Fruit fly (Drosophila melanogaster): ENCODE data around the gene Sh3beta.

Gene Sh3beta

DNA sequence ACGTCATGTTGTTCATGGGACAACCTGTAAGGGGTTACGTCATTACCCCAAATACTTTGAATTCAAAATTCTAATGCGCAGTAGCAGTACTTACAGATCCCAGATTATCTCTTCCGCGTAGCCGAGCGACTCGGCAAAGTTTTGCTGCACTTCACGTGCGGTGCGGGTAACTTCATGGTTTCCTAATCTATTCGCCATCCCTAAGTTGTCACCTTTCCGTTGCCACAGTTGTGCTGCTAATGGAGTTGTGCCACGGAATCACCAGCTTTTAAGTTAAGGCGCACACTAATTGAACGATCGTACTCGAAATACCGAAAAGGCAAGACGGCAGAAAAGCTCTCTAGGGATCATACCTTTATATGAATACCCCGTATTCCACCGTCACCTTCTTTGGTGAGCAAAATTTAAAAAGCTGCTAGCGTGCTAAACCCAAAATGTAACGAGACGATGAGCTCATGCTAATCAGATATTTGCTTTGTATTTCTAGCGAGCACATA lies 9.2 kb downstream of the Sh3beta start, which contains the start of gene pst (continued):
- TF ChIP-seq HLH4C (GFP tag; IDR thresholded peaks at IDR 0.05; ENCODE audit: partially characterized antibody) (no peak), CG8944 (GFP tag; optimal IDR thresholded peaks at IDR 0.05) (no peak), crp (GFP tag; optimal IDR thresholded peaks at IDR 0.05) (no peak), Asciz (GFP tag; optimal IDR thresholded peaks at IDR 0.05) (peak; percentile 21), CG9817 (tag; optimal IDR thresholded peaks at IDR 0.05) (no peak), CG8388 (GFP tag; optimal IDR thresholded peaks at IDR 0.05) (no peak), sqz (GFP tag; optimal IDR thresholded peaks at IDR 0.05) (no peak), Sox100B (GFP tag; optimal IDR thresholded peaks at IDR 0.05) (no peak), HmgD (GFP tag; optimal IDR thresholded peaks at IDR 0.05) (peak; percentile 60), CG30403 (GFP tag; optimal IDR thresholded peaks at IDR 0.05) (no peak), da (GFP tag; optimal IDR thresholded peaks at IDR 0.05) (no peak), CG8281 (tag; optimal IDR thresholded peaks at IDR 0.05) (no peak), CG13287 (GFP tag; IDR thresholded peaks at IDR 0.05; ENCODE audit: partially characterized antibody) (no peak), CG7271 (tag; optimal IDR thresholded peaks at IDR 0.05) (no peak), CG18011 (GFP tag; optimal IDR thresholded peaks at IDR 0.05) (no peak), Fer1 (GFP tag; optimal IDR thresholded peaks at IDR 0.05) (peak; percentile 24), Scr (GFP tag; IDR thresholded peaks at IDR 0.05; ENCODE audit: partially characterized antibody) (no peak), CG30431 (GFP tag; optimal IDR thresholded peaks at IDR 0.05) (no peak), CG13775 (GFP tag; optimal IDR thresholded peaks at IDR 0.05) (no peak), Antp (GFP tag; optimal IDR thresholded peaks at IDR 0.05) (no peak), esg (GFP tag; conservative IDR thresholded peaks at IDR 0.05) (no peak), gce (GFP tag; IDR thresholded peaks at IDR 0.05) (no peak; the same call in 2 of the 3 replicates), CG8924 (tag; optimal IDR thresholded peaks at IDR 0.05) (no peak), Hmx (GFP tag; optimal IDR thresholded peaks at IDR 0.05) (no peak), Abd-B (GFP tag; optimal IDR thresholded peaks at IDR 0.05) (no peak), croc (GFP tag; conservative IDR thresholded peaks at IDR 0.05) (no peak), h (optimal IDR thresholded peaks at IDR 0.05) (no peak), cas (GFP tag; IDR thresholded peaks at IDR 0.05) (no peak; the same call in 1 of the 2 replicates), CG6654 (GFP tag; optimal IDR thresholded peaks at IDR 0.05) (no peak), Atf6 (GFP tag; IDR thresholded peaks at IDR 0.05) (peak; percentile 66), CG16815 (GFP tag; optimal IDR thresholded peaks at IDR 0.05) (no peak), ewg (GFP tag; optimal IDR thresholded peaks at IDR 0.05) (no peak), scrt (GFP tag; optimal IDR thresholded peaks at IDR 0.05) (no peak), CG9437 (GFP tag; optimal IDR thresholded peaks at IDR 0.05) (no peak), Atf3 (GFP tag; optimal IDR thresholded peaks at IDR 0.05) (peak; percentile 22), CG31388 (GFP tag; optimal IDR thresholded peaks at IDR 0.05) (no peak), CG10462 (GFP tag; optimal IDR thresholded peaks at IDR 0.05) (no peak), CG14965 (GFP tag; optimal IDR thresholded peaks at IDR 0.05; ENCODE audit: borderline replicate concordance) (no peak), chinmo (GFP tag; IDR thresholded peaks at IDR 0.05; ENCODE audit: partially characterized antibody) (peak; percentile 53; the same call in 2 of the 4 replicates), D19B (GFP tag; optimal IDR thresholded peaks at IDR 0.05) (peak; percentile 57), H2.0 (GFP tag; IDR thresholded peaks at IDR 0.05) (0 out of 2 replicates have a peak, but pooled peaks have one; percentile 25), ssp (GFP tag; IDR thresholded peaks at IDR 0.05) (no peak), maf-S (GFP tag; optimal IDR thresholded peaks at IDR 0.05) (no peak), bigmax (GFP tag; optimal IDR thresholded peaks at IDR 0.05) (no peak), HLHmδ (GFP tag; optimal IDR thresholded peaks at IDR 0.05) (peak; percentile 33), CG3407 (GFP tag; optimal IDR thresholded peaks at IDR 0.05) (no peak), Fer2 (tag; optimal IDR thresholded peaks at IDR 0.05) (no peak), ato (GFP tag; IDR thresholded peaks at IDR 0.05; ENCODE audit: partially characterized antibody) (no peak; the same call in 1 of the 2 replicates), eyg (GFP tag; optimal IDR thresholded peaks at IDR 0.05) (no peak), CG17328 (GFP tag; IDR thresholded peaks at IDR 0.05) (0 out of 2 replicates have a peak, but pooled peaks have one; percentile 9)
